Fruit fly (Drosophila melanogaster) whole organism, embryonic: ENCODE measurements around the gene cry.

ENCODE experiments used
- CG14050 ChIP-seq: fragments of 200-800 bp; sonication (Bioruptor generic); IDR thresholded peaks from 3 replicates; pipeline ENCODE4 v1.3.6; 2022; ENCODE audit warnings: missing biosample characterization, missing genetic modification characterization
- CG6175 ChIP-seq: fragments of 200-800 bp; sonication (Bioruptor generic); IDR thresholded peaks from 3 replicates; pipeline ENCODE4 v1.3.6; 2022; ENCODE audit warnings: missing biosample characterization, missing genetic modification characterization
- TFAM ChIP-seq: fragments of 200-800 bp; sonication (Bioruptor generic); optimal IDR thresholded peaks from 2 replicates; lab custom pipeline; 2017; ENCODE audit warnings: missing biosample characterization, missing genetic modification characterization, inconsistent platforms
- chm ChIP-seq: fragments of 200-800 bp; sonication (Bioruptor generic); IDR thresholded peaks from 2 replicates; pipeline ENCODE4 v1.3.6; 2022; ENCODE audit warnings: missing biosample characterization, missing genetic modification characterization
- ems ChIP-seq: fragments of 200-800 bp; sonication (Bioruptor generic); optimal IDR thresholded peaks from 3 replicates; lab custom pipeline; 2016; ENCODE audit warnings: missing biosample characterization, missing genetic modification characterization
- ranshi ChIP-seq: fragments of 200-800 bp; sonication (Bioruptor generic); IDR thresholded peaks from 2 replicates; pipeline ENCODE4 v1.3.6; 2022; ENCODE audit warnings: missing biosample characterization, missing genetic modification characterization

- TF ChIP-seq ranshi (GFP tag; lab: Robert Waterston, UW), result no peak
- TF ChIP-seq ems (GFP tag; lab: Kevin White, UChicago), result no peak
- TF ChIP-seq chm (GFP tag; lab: Robert Waterston, UW), result no peak
- no peak for TF ChIP-seq TFAM
- TF ChIP-seq CG14050 (GFP tag; lab: Robert Waterston, UW), result no peak
- no peak for TF ChIP-seq CG6175
These were observed 34.2 kb downstream of the cry start, which contains the start of gene unc79 for dm6 chr3R:19246080-19246637.
